Worm (Caenorhabditis elegans): ENCODE results near the gene chup-1.
A peak's percentile ranks its signal among the peaks of the same experiment; 100 is the strongest.

chup-1 gene

DNA sequence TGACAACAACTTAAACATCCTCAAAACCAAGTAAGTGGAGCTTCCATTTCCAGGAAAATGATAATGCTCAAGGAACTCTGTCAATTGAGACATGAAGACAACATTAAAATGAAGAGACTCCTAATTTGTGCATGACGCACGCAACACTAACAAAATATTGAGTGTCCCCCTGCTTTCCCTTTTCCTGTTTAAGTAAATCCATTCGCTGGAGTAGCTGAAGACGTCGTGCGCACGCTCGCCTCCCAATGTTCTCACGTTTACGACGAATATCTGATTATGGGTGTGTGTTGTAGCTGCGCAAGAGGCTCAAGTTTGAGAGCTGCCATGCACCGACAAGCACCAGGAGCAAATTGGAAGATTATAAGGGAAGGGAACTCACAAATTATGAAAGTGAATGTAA lies 9.0 kb downstream of the chup-1 start:
- TF ChIP-seq ces-1 (GFP tag; optimal IDR thresholded peaks at IDR 0.05), result peak; percentile 92
- TF ChIP-seq ztf-11 (tag; optimal IDR thresholded peaks at IDR 0.05), result no peak

ce11 chrX:8805475-8805874 lies 13.5 kb downstream of the chup-1 start:
- TF ChIP-seq pha-4 (tag; optimal IDR thresholded peaks at IDR 0.05) (no peak), unc-62 (GFP tag; optimal IDR thresholded peaks at IDR 0.05) (no peak), M03D4.4 (tag; optimal IDR thresholded peaks at IDR 0.05) (no peak), mab-5 (tag; optimal IDR thresholded peaks at IDR 0.05) (no peak), ces-1 (GFP tag; optimal IDR thresholded peaks at IDR 0.05) (no peak), ceh-39 (tag; optimal IDR thresholded peaks at IDR 0.05) (no peak), hlh-1 (tag; optimal IDR thresholded peaks at IDR 0.05) (no peak), unc-120 (tag; optimal IDR thresholded peaks at IDR 0.05; ENCODE audit: poor library complexity, severe bottlenecking) (no peak), drap-1 (GFP tag; optimal IDR thresholded peaks at IDR 0.05) (no peak)

ce11 chrX:8806070-8806799 lies 14.3 kb downstream of the chup-1 start, which contains the start of gene R04E5.8:
Gene R04E5.8, minus strand, starts transcription at chrX:8806120.
- TF ChIP-seq lin-32 (GFP tag; optimal IDR thresholded peaks at IDR 0.05) (no peak), flh-1 (GFP tag; optimal IDR thresholded peaks at IDR 0.05) (no peak), cnd-1 (tag; optimal IDR thresholded peaks at IDR 0.05) (no peak), nhr-2 (tag; optimal IDR thresholded peaks at IDR 0.05) (no peak), elt-3 (tag; optimal IDR thresholded peaks at IDR 0.05) (no peak), unc-120 (tag; optimal IDR thresholded peaks at IDR 0.05; ENCODE audit: poor library complexity, severe bottlenecking) (peak; percentile 48), mep-1 (tag; optimal IDR thresholded peaks at IDR 0.05) (no peak)

DNA sequence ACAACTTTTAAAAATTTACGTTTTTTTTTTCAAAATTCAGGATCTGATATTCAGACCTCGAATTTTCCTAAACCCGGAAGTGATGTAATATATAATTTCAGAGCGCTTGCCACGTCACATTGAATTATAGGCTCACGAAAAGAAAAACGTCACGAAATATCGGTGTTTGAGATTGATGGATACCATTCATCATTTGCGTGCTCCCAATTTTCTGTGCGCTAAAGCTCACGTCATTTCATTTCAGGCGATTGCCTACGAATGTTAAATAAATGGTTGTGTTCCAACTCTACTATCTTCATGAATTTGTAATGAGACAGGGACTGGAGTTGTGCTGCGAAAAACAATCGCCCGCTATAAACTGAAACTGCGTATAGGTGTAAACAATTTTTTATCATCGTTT lies 16.8 kb downstream of the chup-1 start:
- no peak for TF ChIP-seq nhr-12 (tag; optimal IDR thresholded peaks at IDR 0.05)
- TF ChIP-seq blmp-1 (tag; optimal IDR thresholded peaks at IDR 0.05), result no peak

- TF ChIP-seq nhr-76 (tag; optimal IDR thresholded peaks at IDR 0.05) (no peak), ceh-39 (tag; optimal IDR thresholded peaks at IDR 0.05) (peak; percentile 66), sptf-1 (tag; optimal IDR thresholded peaks at IDR 0.05) (peak; percentile 76), lin-32 (GFP tag; optimal IDR thresholded peaks at IDR 0.05) (no peak), lsy-2 (tag; optimal IDR thresholded peaks at IDR 0.05) (peak; percentile 26), sem-2 (GFP tag; optimal IDR thresholded peaks at IDR 0.05) (no peak), drap-1 (GFP tag; optimal IDR thresholded peaks at IDR 0.05) (peak; percentile 20), mab-5 (tag; optimal IDR thresholded peaks at IDR 0.05) (no peak), ceh-83 (GFP tag; optimal IDR thresholded peaks at IDR 0.05) (peak; percentile 29), ztf-11 (tag; optimal IDR thresholded peaks at IDR 0.05) (no peak), hlh-1 (tag; optimal IDR thresholded peaks at IDR 0.05) (peak; percentile 50), mls-2 (tag; optimal IDR thresholded peaks at IDR 0.05) (no peak), M03D4.4 (tag; optimal IDR thresholded peaks at IDR 0.05) (peak; percentile 29), nhr-237 (tag; optimal IDR thresholded peaks at IDR 0.05) (peak; percentile 64), nhr-12 (tag; optimal IDR thresholded peaks at IDR 0.05) (no peak), unc-62 (GFP tag; optimal IDR thresholded peaks at IDR 0.05) (peak; percentile 48), flh-1 (GFP tag; optimal IDR thresholded peaks at IDR 0.05) (no peak), cnd-1 (tag; optimal IDR thresholded peaks at IDR 0.05) (peak; percentile 54), ceh-43 (GFP tag; optimal IDR thresholded peaks at IDR 0.05) (no peak), nhr-2 (tag; optimal IDR thresholded peaks at IDR 0.05) (no peak), ces-1 (GFP tag; optimal IDR thresholded peaks at IDR 0.05) (peak; percentile 56), snpc-4 (tag; optimal IDR thresholded peaks at IDR 0.05) (no peak), unc-120 (tag; optimal IDR thresholded peaks at IDR 0.05; ENCODE audit: poor library complexity, severe bottlenecking) (peak; percentile 69), elt-3 (tag; optimal IDR thresholded peaks at IDR 0.05) (no peak), blmp-1 (tag; optimal IDR thresholded peaks at IDR 0.05) (no peak), lin-13 (tag; optimal IDR thresholded peaks at IDR 0.05) (peak; percentile 30), ham-2 (GFP tag; optimal IDR thresholded peaks at IDR 0.05) (peak; percentile 1), mep-1 (tag; optimal IDR thresholded peaks at IDR 0.05) (peak; percentile 56), pha-4 (tag; optimal IDR thresholded peaks at IDR 0.05) (peak; percentile 75)
Measured at ce11 chrX:8810908-8811307, 18.9 kb downstream of the chup-1 start, which contains the start of gene R04E5.9. Gene R04E5.9, minus strand, starts transcription at chrX:8811142.

ce11 chrX:8811916-8812315 lies 20.0 kb downstream of the chup-1 start, which contains the start of gene cnnm-2:
Gene cnnm-2, plus strand, starts transcription at chrX:8812105.
- TF ChIP-seq hlh-1 (tag; optimal IDR thresholded peaks at IDR 0.05), result no peak
- TF ChIP-seq cnd-1 (tag; optimal IDR thresholded peaks at IDR 0.05), result no peak
- TF ChIP-seq pha-4 (tag; optimal IDR thresholded peaks at IDR 0.05), result no peak
- no peak for TF ChIP-seq nhr-76 (tag; optimal IDR thresholded peaks at IDR 0.05)
- TF ChIP-seq lsy-2 (tag; optimal IDR thresholded peaks at IDR 0.05), result no peak
- no peak for TF ChIP-seq ham-2 (GFP tag; optimal IDR thresholded peaks at IDR 0.05)
- TF ChIP-seq zip-8 (tag; optimal IDR thresholded peaks at IDR 0.05), result no peak
- TF ChIP-seq sptf-1 (tag; optimal IDR thresholded peaks at IDR 0.05), result no peak
- TF ChIP-seq ztf-11 (tag; optimal IDR thresholded peaks at IDR 0.05), result no peak
- TF ChIP-seq snpc-4 (tag; optimal IDR thresholded peaks at IDR 0.05), result no peak
- TF ChIP-seq lin-13 (tag; optimal IDR thresholded peaks at IDR 0.05), result no peak
- no peak for TF ChIP-seq ceh-83 (GFP tag; optimal IDR thresholded peaks at IDR 0.05)
- TF ChIP-seq drap-1 (GFP tag; optimal IDR thresholded peaks at IDR 0.05), result no peak
- TF ChIP-seq ceh-39 (tag; optimal IDR thresholded peaks at IDR 0.05), result no peak

Data from whole organism, mixed stage, embryonic.